4 worm cellular contexts compared by ENCODE assay signal in the genomic region with DNA sequence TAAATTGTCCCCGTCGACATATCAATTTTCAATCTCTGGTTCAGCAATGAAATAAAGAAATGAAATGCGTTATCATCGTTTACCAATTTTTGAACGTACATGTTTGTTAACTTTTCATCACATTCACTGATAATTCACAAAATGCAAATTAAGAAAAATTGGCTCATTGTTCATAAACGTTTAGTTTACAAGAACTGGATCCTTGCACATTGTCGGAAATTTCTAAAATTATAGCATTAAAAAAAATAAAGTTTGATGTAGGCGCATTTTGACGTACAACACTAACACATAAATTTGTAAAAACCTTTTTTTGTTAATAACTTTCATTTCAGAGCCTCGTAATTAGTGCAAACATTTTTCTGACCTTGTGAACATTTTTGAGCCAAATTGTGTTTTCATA.
TF ChIP-seq lines count a peak whose summit lies in the region.

A gene (minus strand): TSS at position 101 of the 400 bp plus-strand sequence.

TF ChIP-seq in whole organism, L2 larva, 48 proteins besides CTCF, POLR2A, EP300 and RAD21:
- TF ChIP-seq peb-1 (tag; optimal IDR thresholded peaks at IDR 0.05; lab: Kevin White, UChicago) (no peak), fos-1 (tag; optimal IDR thresholded peaks at IDR 0.05; lab: Kevin White, UChicago) (peak; percentile 12)

TF ChIP-seq in whole organism, L3 larva, 47 proteins besides CTCF, POLR2A, EP300 and RAD21:
- TF ChIP-seq nhr-67 (tag; optimal IDR thresholded peaks at IDR 0.05; lab: Kevin White, UChicago) (no peak), pqm-1 (tag; optimal IDR thresholded peaks at IDR 0.05; lab: Kevin White, UChicago) (peak; percentile 43), ztf-4 (tag; optimal IDR thresholded peaks at IDR 0.05; lab: Kevin White, UChicago) (no peak), nhr-77 (tag; optimal IDR thresholded peaks at IDR 0.05; lab: Kevin White, UChicago) (no peak), nhr-237 (tag; optimal IDR thresholded peaks at IDR 0.05; lab: Kevin White, UChicago) (no peak), pha-4 (tag; optimal IDR thresholded peaks at IDR 0.05; lab: Kevin White, UChicago) (peak; percentile 11), ceh-82 (tag; optimal IDR thresholded peaks at IDR 0.05; lab: Kevin White, UChicago) (no peak), nhr-28 (tag; optimal IDR thresholded peaks at IDR 0.05; lab: Kevin White, UChicago) (no peak), elt-2 (tag; optimal IDR thresholded peaks at IDR 0.05; lab: Kevin White, UChicago) (peak; percentile 50), egl-27 (tag; optimal IDR thresholded peaks at IDR 0.05; lab: Kevin White, UChicago) (no peak), snpc-4 (tag; optimal IDR thresholded peaks at IDR 0.05; lab: Kevin White, UChicago) (no peak)
TF ChIP-seq in whole organism, L3 larva: peak in this region for 3.

TF ChIP-seq in whole organism, L4 larva, 104 proteins besides CTCF, POLR2A, EP300 and RAD21:
- TF ChIP-seq set-16 (GFP tag; IDR thresholded peaks at IDR 0.05; lab: Robert Waterston, UW), result no peak
- peak; percentile 28 for TF ChIP-seq dve-1 (tag; optimal IDR thresholded peaks at IDR 0.05; lab: Kevin White, UChicago; ENCODE audit: insufficient read depth)
- TF ChIP-seq lir-3 (tag; optimal IDR thresholded peaks at IDR 0.05; lab: Kevin White, UChicago), result no peak
- TF ChIP-seq zfp-3 (GFP tag; conservative IDR thresholded peaks at IDR 0.05; lab: Robert Waterston, UW), result no peak
- TF ChIP-seq madf-9 (GFP tag; conservative IDR thresholded peaks at IDR 0.05; lab: Robert Waterston, UW), result no peak
- no peak for TF ChIP-seq mdl-1 (tag; optimal IDR thresholded peaks at IDR 0.05; lab: Kevin White, UChicago)
- no peak for TF ChIP-seq lim-7 (GFP tag; IDR thresholded peaks at IDR 0.05; lab: Robert Waterston, UW)
- TF ChIP-seq ceh-62 (tag; optimal IDR thresholded peaks at IDR 0.05; lab: Kevin White, UChicago), result no peak
- no peak for TF ChIP-seq daf-16 (GFP tag; optimal IDR thresholded peaks at IDR 0.05; lab: Kevin White, UChicago)
- TF ChIP-seq daf-16 (tag; optimal IDR thresholded peaks at IDR 0.05; lab: Kevin White, UChicago), result peak; percentile 50
- no peak for TF ChIP-seq hif-1 (tag; optimal IDR thresholded peaks at IDR 0.05; lab: Kevin White, UChicago)
- TF ChIP-seq unc-62 (GFP tag; optimal IDR thresholded peaks at IDR 0.05 in 1 of 2; lab: Kevin White, UChicago), result no peak
- no peak for TF ChIP-seq unc-62 (tag; optimal IDR thresholded peaks at IDR 0.05; lab: Kevin White, UChicago)
- TF ChIP-seq php-3 (GFP tag; IDR thresholded peaks at IDR 0.05; lab: Robert Waterston, UW), result 0 out of 2 replicates have a peak, but pooled peaks have one; percentile 27
- no peak for TF ChIP-seq lin-1 (GFP tag; IDR thresholded peaks at IDR 0.05; lab: Robert Waterston, UW)
- no peak for TF ChIP-seq Y48G9A.11 (GFP tag; IDR thresholded peaks at IDR 0.05; lab: Robert Waterston, UW)
- no peak for TF ChIP-seq F37D6.2 (tag; optimal IDR thresholded peaks at IDR 0.05; lab: Kevin White, UChicago)
- peak; percentile 38 for TF ChIP-seq pqm-1 (tag; optimal IDR thresholded peaks at IDR 0.05; lab: Kevin White, UChicago)
- no peak for TF ChIP-seq ces-1 (GFP tag; optimal IDR thresholded peaks at IDR 0.05; lab: Kevin White, UChicago)
- TF ChIP-seq ceh-28 (tag; optimal IDR thresholded peaks at IDR 0.05; lab: Kevin White, UChicago), result no peak
- TF ChIP-seq zfp-2 (tag; optimal IDR thresholded peaks at IDR 0.05; lab: Kevin White, UChicago), result no peak
- no peak for TF ChIP-seq egl-27 (tag; optimal IDR thresholded peaks at IDR 0.05; lab: Kevin White, UChicago)
- TF ChIP-seq nhr-6 (tag; optimal IDR thresholded peaks at IDR 0.05; lab: Kevin White, UChicago), result no peak
- TF ChIP-seq lsy-2 (tag; optimal IDR thresholded peaks at IDR 0.05; lab: Kevin White, UChicago), result no peak
- peak; percentile 19 for TF ChIP-seq nhr-28 (tag; optimal IDR thresholded peaks at IDR 0.05; lab: Kevin White, UChicago)
- no peak for TF ChIP-seq pha-4 (GFP tag; IDR thresholded peaks at IDR 0.05; lab: Robert Waterston, UW)
- no peak for TF ChIP-seq pha-4 (tag; optimal IDR thresholded peaks at IDR 0.05; lab: Kevin White, UChicago)

TF ChIP-seq in whole organism, young adult, 124 proteins besides CTCF, POLR2A, EP300 and RAD21:
- TF ChIP-seq chd-7 (tag; optimal IDR thresholded peaks at IDR 0.05; lab: Kevin White, UChicago) (no peak), ZK185.1 (tag; optimal IDR thresholded peaks at IDR 0.05; lab: Kevin White, UChicago; ENCODE audit: poor library complexity, severe bottlenecking) (no peak), tbp1 (GFP tag; optimal IDR thresholded peaks at IDR 0.05; lab: Kevin White, UChicago) (no peak), lsy-27 (tag; optimal IDR thresholded peaks at IDR 0.05; lab: Kevin White, UChicago; ENCODE audit: borderline replicate concordance, insufficient read depth) (no peak), lin-54 (GFP tag; optimal IDR thresholded peaks at IDR 0.05; lab: Kevin White, UChicago) (no peak), nhr-80 (tag; optimal IDR thresholded peaks at IDR 0.05; lab: Kevin White, UChicago) (peak; percentile 34)
TF ChIP-seq in whole organism, young adult: peak in this region for 1.
